Fruit fly (Drosophila melanogaster): ENCODE measurements around the gene Ccp84Ab.

DNA sequence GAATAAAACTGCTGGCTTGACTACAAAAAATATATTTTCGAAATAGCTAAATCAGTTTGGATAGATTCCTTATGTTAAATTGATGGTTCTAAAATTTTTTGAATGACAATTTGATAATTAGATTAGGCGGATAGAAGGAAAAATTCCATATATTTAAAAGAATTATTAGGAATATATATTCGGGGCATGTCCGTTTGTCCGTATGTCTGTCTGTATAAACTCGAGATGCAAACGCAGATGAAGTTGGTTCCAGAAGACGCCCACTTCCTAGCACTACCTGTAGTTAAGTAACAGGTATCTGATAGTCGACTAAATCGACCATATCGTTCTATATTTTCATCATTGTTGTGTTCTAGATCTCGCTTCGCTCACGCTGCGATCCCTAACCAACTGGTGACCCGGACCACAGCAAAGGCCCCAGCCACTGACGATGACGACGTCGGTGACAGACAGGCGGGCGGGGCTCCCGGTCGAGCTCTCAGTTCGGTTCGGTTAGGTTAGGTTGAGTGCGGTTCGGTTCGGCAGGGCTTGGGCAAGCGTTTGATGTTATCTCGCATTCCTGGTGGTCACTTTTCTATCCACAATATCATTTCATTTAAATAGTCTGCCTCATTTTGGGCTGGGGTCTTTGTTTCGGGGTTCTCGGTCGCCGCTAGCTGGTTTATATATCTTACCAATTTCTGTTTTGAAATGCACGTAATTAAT is 30.2 kb downstream of the Ccp84Ab start:
- TF ChIP-seq cnc (optimal IDR thresholded peaks at IDR 0.05) (no peak), Mnt (GFP tag; optimal IDR thresholded peaks at IDR 0.05) (no peak), CG5204 (GFP tag; optimal IDR thresholded peaks at IDR 0.05) (no peak), tj (GFP tag; optimal IDR thresholded peaks at IDR 0.05) (no peak)
